Worm (Caenorhabditis elegans) whole organism, L4 larva: ENCODE data around the gene lron-7.

Source experiments
- F10B5.3 ChIP-seq: sonication (generic microtip); optimal IDR thresholded peaks from 2 replicates; lab custom pipeline; 2016; ENCODE audit warnings: mild to moderate bottlenecking, missing genetic modification characterization, missing compliant biosample characterization
- F37D6.2 ChIP-seq: sonication (generic microtip); optimal IDR thresholded peaks from 2 replicates; lab custom pipeline; 2016; ENCODE audit warnings: mild to moderate bottlenecking, missing genetic modification characterization, missing compliant biosample characterization
- F44E2.7 ChIP-seq: fragments of 200-800 bp; sonication (Bioruptor generic); IDR thresholded peaks from 2 replicates; pipeline ENCODE4 v2.1.2; 2022; ENCODE audit warnings: missing genetic modification characterization, missing compliant biosample characterization
- T26A8.4 ChIP-seq: fragments of 200-800 bp; sonication (Bioruptor generic); IDR thresholded peaks from 2 replicates; pipeline ENCODE4 v1.3.6; 2022; ENCODE audit warnings: missing genetic modification characterization, missing compliant biosample characterization
- Y75B8A.6 ChIP-seq: fragments of 200-800 bp; sonication (Bioruptor generic); IDR thresholded peaks from 2 replicates; pipeline ENCODE4 v1.3.6; 2022; ENCODE audit warnings: missing genetic modification reagents, missing genetic modification characterization, missing compliant biosample characterization
- aha-1 ChIP-seq: fragments of 150-350 bp; peaks from one replicate; lab custom pipeline; 2014; ENCODE audit warnings: missing biosample characterization, missing genetic modification characterization
- aly-2 ChIP-seq: sonication (generic microtip); optimal IDR thresholded peaks from 2 replicates; lab custom pipeline; 2018; ENCODE audit warnings: missing biosample characterization, missing genetic modification characterization
- ceh-20 ChIP-seq: fragments of 200-800 bp; sonication (Bioruptor generic); IDR thresholded peaks from 2 replicates; pipeline ENCODE4 v1.3.6; 2022; ENCODE audit warnings: missing genetic modification reagents, missing genetic modification characterization, missing compliant biosample characterization
- ceh-62 ChIP-seq: sonication (generic microtip); optimal IDR thresholded peaks from 2 replicates; lab custom pipeline; 2017; ENCODE audit warnings: missing biosample characterization, missing genetic modification characterization
- daf-16 ChIP-seq, 3 experiments: sonication (generic microtip); optimal IDR thresholded peaks; 2 replicates each; lab custom pipeline; 2016 to 2017; ENCODE audit warnings: missing genetic modification characterization in 3 of 3, missing genetic modification reagents in 3 of 3, mild to moderate bottlenecking in 2 of 3, missing compliant biosample characterization in 2 of 3, missing biosample characterization in 1 of 3, moderate library complexity in 1 of 3
- daf-19 ChIP-seq: fragments of 200-800 bp; sonication (Bioruptor generic); conservative IDR thresholded peaks from 2 replicates; pipeline ENCODE4 v1.3.6; 2022; ENCODE audit warnings: missing genetic modification characterization, missing compliant biosample characterization
- dmd-6 ChIP-seq: fragments of 200-800 bp; sonication (Bioruptor generic); IDR thresholded peaks from 2 replicates; pipeline ENCODE4 v1.3.6; 2022; ENCODE audit warnings: missing genetic modification reagents, missing genetic modification characterization, missing compliant biosample characterization
- dve-1 ChIP-seq: sonication (generic microtip); optimal IDR thresholded peaks from 2 replicates; lab custom pipeline; 2017; ENCODE audit warnings: antibody characterized with exemption, mild to moderate bottlenecking, missing genetic modification characterization, missing compliant biosample characterization; ENCODE audit not compliant: insufficient read depth
- fos-1 ChIP-seq: fragments of 150-350 bp; optimal IDR thresholded peaks from 2 replicates; lab custom pipeline; 2014; ENCODE audit warnings: missing biosample characterization, missing genetic modification characterization
- hlh-11 ChIP-seq: fragments of 200-800 bp; sonication (Bioruptor generic); optimal IDR thresholded peaks from 2 replicates; lab custom pipeline; 2018; ENCODE audit warnings: mild to moderate bottlenecking, missing genetic modification characterization, missing compliant biosample characterization
- hlh-30 ChIP-seq: sonication (generic microtip); optimal IDR thresholded peaks from 2 replicates; lab custom pipeline; 2017; ENCODE audit warnings: antibody characterized with exemption, mild to moderate bottlenecking, missing genetic modification characterization, missing compliant biosample characterization; ENCODE audit not compliant: insufficient read depth
- lin-15B ChIP-seq: fragments of 150-350 bp; sonication (generic microtip); optimal IDR thresholded peaks from 3 replicates; lab custom pipeline; 2014; ENCODE audit warnings: missing biosample characterization, missing genetic modification characterization
- lin-38 ChIP-seq: fragments of 200-800 bp; sonication (Bioruptor generic); IDR thresholded peaks from 2 replicates; pipeline ENCODE4 v1.3.6; 2022; ENCODE audit warnings: missing genetic modification reagents, missing genetic modification characterization, missing compliant biosample characterization
- lsy-2 ChIP-seq, 2 experiments: fragments of 150-350 bp in 1 of 2; sonication (generic microtip) in 1 of 2; optimal IDR thresholded peaks; 2 replicates each; lab custom pipeline; 2014 to 2017; ENCODE audit warnings: missing biosample characterization in 2 of 2, missing genetic modification characterization in 2 of 2
- mdl-1 ChIP-seq, 2 experiments: fragments of 150-350 bp in 1 of 2; sonication (generic microtip) in 1 of 2; optimal IDR thresholded peaks; 2 replicates each; lab custom pipeline; 2014 to 2017; ENCODE audit warnings: missing biosample characterization in 2 of 2, missing genetic modification characterization in 2 of 2
- mep-1 ChIP-seq: fragments of 150-350 bp; sonication (generic microtip); optimal IDR thresholded peaks from 3 replicates; lab custom pipeline; 2014; ENCODE audit warnings: missing biosample characterization, missing genetic modification characterization
- nhr-10 ChIP-seq: fragments of 150-350 bp; optimal IDR thresholded peaks from 2 replicates; lab custom pipeline; 2014; ENCODE audit warnings: missing biosample characterization, missing genetic modification characterization
- nhr-102 ChIP-seq: sonication (generic microtip); optimal IDR thresholded peaks from 2 replicates; lab custom pipeline; 2016; ENCODE audit warnings: mild to moderate bottlenecking, missing genetic modification characterization, moderate library complexity, missing compliant biosample characterization
- nhr-111 ChIP-seq: fragments of 200-800 bp; sonication (Bioruptor generic); optimal IDR thresholded peaks from 2 replicates; lab custom pipeline; 2018; ENCODE audit warnings: mild to moderate bottlenecking, missing genetic modification characterization, missing compliant biosample characterization
- nhr-28 ChIP-seq: fragments of 150-350 bp; optimal IDR thresholded peaks from 2 replicates; lab custom pipeline; 2014; ENCODE audit warnings: missing biosample characterization, missing genetic modification characterization
- nhr-48 ChIP-seq: sonication (generic microtip); optimal IDR thresholded peaks from 2 replicates; lab custom pipeline; 2016; ENCODE audit warnings: mild to moderate bottlenecking, missing genetic modification characterization, missing compliant biosample characterization
- nhr-77 ChIP-seq: fragments of 150-350 bp; optimal IDR thresholded peaks from 2 replicates; lab custom pipeline; 2014; ENCODE audit warnings: missing biosample characterization, missing genetic modification characterization
- pha-4 ChIP-seq, 2 experiments: fragments of 150-350 bp in 1 of 2; fragments of 200-800 bp in 1 of 2; sonication (Bioruptor generic) in 1 of 2; IDR thresholded peaks in 1 of 2; optimal IDR thresholded peaks in 1 of 2; 2 replicates each; pipeline versions ENCODE4 v1.3.6 to Lab custom; 2014 to 2022; ENCODE audit warnings: missing genetic modification characterization in 2 of 2, missing genetic modification reagents in 2 of 2, missing biosample characterization in 1 of 2, missing compliant biosample characterization in 1 of 2
- php-3 ChIP-seq: fragments of 200-800 bp; sonication (Bioruptor generic); IDR thresholded peaks from 2 replicates; pipeline ENCODE4 v1.3.6; 2022; ENCODE audit warnings: missing genetic modification reagents, missing genetic modification characterization, missing compliant biosample characterization
- pqm-1 ChIP-seq: sonication (generic microtip); optimal IDR thresholded peaks from 2 replicates; lab custom pipeline; 2017; ENCODE audit warnings: missing biosample characterization, missing genetic modification characterization
- sdz-12 ChIP-seq: fragments of 200-800 bp; sonication (Bioruptor generic); optimal IDR thresholded peaks from 2 replicates; lab custom pipeline; 2018; ENCODE audit warnings: mild to moderate bottlenecking, missing genetic modification characterization, missing compliant biosample characterization
- skn-1 ChIP-seq: fragments of 150-350 bp; optimal IDR thresholded peaks from 2 replicates; lab custom pipeline; 2014; ENCODE audit warnings: missing biosample characterization, missing genetic modification characterization
- spr-1 ChIP-seq: sonication (generic microtip); optimal IDR thresholded peaks from 2 replicates; lab custom pipeline; 2016; ENCODE audit warnings: mild to moderate bottlenecking, missing genetic modification characterization, missing compliant biosample characterization
- tra-1 ChIP-seq: fragments of 200-800 bp; sonication (Bioruptor generic); IDR thresholded peaks from 2 replicates; pipeline ENCODE4 v1.3.6; 2022; ENCODE audit warnings: missing genetic modification reagents, missing genetic modification characterization, missing compliant biosample characterization
- unc-39 ChIP-seq: sonication (generic microtip); optimal IDR thresholded peaks from 2 replicates; lab custom pipeline; 2017; ENCODE audit warnings: missing biosample characterization, missing genetic modification characterization
- unc-62 ChIP-seq, 3 experiments: fragments of 150-350 bp in 1 of 3; sonication (generic microtip); optimal IDR thresholded peaks in 2 of 3; peaks in 1 of 3; 1 replicate in 1 of 3; 2 replicates in 2 of 3; lab custom pipeline; 2014 to 2017; ENCODE audit warnings: missing biosample characterization in 3 of 3, missing genetic modification characterization in 3 of 3, missing genetic modification reagents in 3 of 3, missing genotype in 1 of 3
- zag-1 ChIP-seq: fragments of 150-350 bp; optimal IDR thresholded peaks from 2 replicates; lab custom pipeline; 2014; ENCODE audit warnings: missing biosample characterization, missing genetic modification characterization
- zip-11 ChIP-seq: fragments of 200-800 bp; sonication (Bioruptor generic); IDR thresholded peaks from 2 replicates; pipeline ENCODE4 v1.3.6; 2022; ENCODE audit warnings: missing genetic modification characterization, missing compliant biosample characterization

lron-7 gene

ce11 chrX:7306434-7306833, 14.5 kb downstream of the lron-7 start (continued):
- TF ChIP-seq nhr-48 (tag; lab: Kevin White, UChicago) (no peak), mdl-1 (tag; optimal IDR thresholded peaks at IDR 0.05; lab: Kevin White, UChicago) (peak; percentile 31 to 60), skn-1 (tag; lab: Kevin White, UChicago) (no peak), unc-39 (tag; lab: Kevin White, UChicago) (no peak), ceh-20 (0 out of 2 replicates have a peak, but pooled peaks have one; percentile 50)

DNA sequence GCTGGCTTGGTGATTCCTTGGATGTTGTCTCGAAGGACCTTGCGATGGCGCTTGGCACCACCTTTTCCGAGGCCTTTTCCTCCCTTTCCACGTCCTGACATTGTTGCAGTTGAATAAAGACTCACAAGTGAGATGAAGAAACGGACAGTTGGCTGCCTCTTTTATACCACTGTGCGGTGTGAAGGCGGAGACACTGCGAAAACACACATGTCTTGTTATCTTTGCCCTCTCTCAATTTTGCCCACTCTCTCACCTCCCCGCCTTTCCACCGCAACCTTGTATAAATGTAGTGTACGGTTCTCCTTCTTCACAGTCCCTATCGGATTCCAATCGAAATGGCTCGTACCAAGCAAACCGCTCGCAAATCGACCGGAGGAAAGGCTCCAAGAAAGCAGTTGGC, 17.8 kb downstream of the lron-7 start, which contains the start of the genes his-38 and his-40:
Gene his-38 (minus strand): TSS at position 101 of the 400 bp plus-strand sequence.
Gene his-40 (plus strand): TSS at position 336 of the 400 bp plus-strand sequence.
- TF ChIP-seq zip-11 (GFP tag; lab: Robert Waterston, UW): no peak
- no peak for TF ChIP-seq daf-16 (GFP tag; optimal IDR thresholded peaks at IDR 0.05; lab: Kevin White, UChicago)
- peak; percentile 22 for TF ChIP-seq daf-16 (tag; optimal IDR thresholded peaks at IDR 0.05; lab: Kevin White, UChicago)

ce11 chrX:7311870-7312269, 19.9 kb downstream of the lron-7 start:
- no peak for TF ChIP-seq spr-1 (tag; lab: Kevin White, UChicago)
- no peak for TF ChIP-seq lin-15B (tag; lab: Kevin White, UChicago)
- TF ChIP-seq fos-1: no peak
- no peak for TF ChIP-seq nhr-10 (tag; lab: Kevin White, UChicago)
- TF ChIP-seq F44E2.7 (GFP tag; lab: Robert Waterston, UW): no peak
- no peak for TF ChIP-seq pqm-1 (tag; lab: Kevin White, UChicago)
- no peak for TF ChIP-seq unc-62 (GFP tag; optimal IDR thresholded peaks at IDR 0.05 in 1 of 2; lab: Kevin White, UChicago)
- TF ChIP-seq unc-62 (tag; optimal IDR thresholded peaks at IDR 0.05; lab: Kevin White, UChicago): no peak
- no peak for TF ChIP-seq F10B5.3 (tag; lab: Kevin White, UChicago)
- TF ChIP-seq Y75B8A.6 (GFP tag; lab: Robert Waterston, UW): no peak
- no peak for TF ChIP-seq sdz-12
- TF ChIP-seq, all 104 proteins: peak for 0

- TF ChIP-seq aly-2 (tag; lab: Kevin White, UChicago): no peak
- peak in 1 of 2 experiments; percentile 93 for TF ChIP-seq unc-62 (GFP tag; optimal IDR thresholded peaks at IDR 0.05 in 1 of 2; lab: Kevin White, UChicago)
- no peak for TF ChIP-seq unc-62 (tag; optimal IDR thresholded peaks at IDR 0.05; lab: Kevin White, UChicago)
Measured at ce11 chrX:7313236-7313635, 21.3 kb downstream of the lron-7 start.

DNA sequence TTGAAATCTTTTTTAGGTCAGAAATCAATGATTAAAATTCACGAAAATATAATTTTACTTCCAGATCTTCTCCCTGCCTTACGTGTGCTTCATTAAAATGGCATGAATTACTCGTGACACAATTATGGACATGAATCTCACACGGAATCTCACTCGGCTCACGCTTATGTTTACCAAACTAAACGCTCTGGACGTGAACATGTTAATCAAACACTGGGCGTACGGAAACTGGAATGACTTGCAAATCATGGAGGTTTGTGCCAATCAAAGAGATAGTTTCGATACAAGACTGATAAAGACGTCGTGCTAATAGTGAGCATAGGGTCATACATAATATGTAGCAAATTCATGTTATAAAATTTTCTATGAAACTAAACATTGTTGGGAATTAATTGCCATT, 22.6 kb downstream of the lron-7 start:
- TF ChIP-seq ceh-20 (no peak), dmd-6 (peak; percentile 22; the same call in 1 of the 2 replicates), fos-1 (no peak), zag-1 (no peak), hlh-30 (tag; lab: Kevin White, UChicago) (peak; percentile 30), mep-1 (tag; lab: Kevin White, UChicago) (peak; percentile 20), hlh-11 (tag; lab: Kevin White, UChicago) (peak; percentile 29), daf-16 (GFP tag; optimal IDR thresholded peaks at IDR 0.05; lab: Kevin White, UChicago) (no peak), daf-16 (tag; optimal IDR thresholded peaks at IDR 0.05; lab: Kevin White, UChicago) (peak; percentile 36), pqm-1 (tag; lab: Kevin White, UChicago) (peak; percentile 25), dve-1 (peak; percentile 57), F37D6.2 (no peak), nhr-102 (tag; lab: Kevin White, UChicago) (peak; percentile 3)

ce11 chrX:7315329-7315728, 23.4 kb downstream of the lron-7 start, which contains the start of gene spp-3:
Gene spp-3 (minus strand): TSS chrX:7315353.
- TF ChIP-seq F44E2.7 (GFP tag; lab: Robert Waterston, UW) (no peak), php-3 (GFP tag; lab: Robert Waterston, UW) (peak; percentile 89), hlh-30 (tag; lab: Kevin White, UChicago) (peak; percentile 54), T26A8.4 (GFP tag; lab: Robert Waterston, UW) (0 out of 2 replicates have a peak, but pooled peaks have one; percentile 44), lsy-2 (tag; optimal IDR thresholded peaks at IDR 0.05; lab: Kevin White, UChicago) (peak in 1 of 2 experiments; percentile 67), ceh-62 (no peak), pqm-1 (tag; lab: Kevin White, UChicago) (peak; percentile 90), pha-4 (GFP tag; IDR thresholded peaks at IDR 0.05; lab: Robert Waterston, UW) (no peak), pha-4 (tag; optimal IDR thresholded peaks at IDR 0.05; lab: Kevin White, UChicago) (no peak), nhr-28 (tag; lab: Kevin White, UChicago) (peak; percentile 79), nhr-77 (tag; lab: Kevin White, UChicago) (peak; percentile 39), tra-1 (GFP tag; lab: Robert Waterston, UW) (0 out of 2 replicates have a peak, but pooled peaks have one; percentile 45), daf-19 (GFP tag; lab: Robert Waterston, UW) (no peak), lin-38 (GFP tag; lab: Robert Waterston, UW) (no peak), daf-16 (GFP tag; optimal IDR thresholded peaks at IDR 0.05; lab: Kevin White, UChicago) (peak in 1 of 2 experiments; percentile 43), daf-16 (tag; optimal IDR thresholded peaks at IDR 0.05; lab: Kevin White, UChicago) (peak; percentile 90), aha-1 (tag; lab: Kevin White, UChicago) (peak; percentile 15), nhr-48 (tag; lab: Kevin White, UChicago) (peak; percentile 43), nhr-111 (GFP tag; lab: Kevin White, UChicago) (no peak), dmd-6 (peak; percentile 89), skn-1 (tag; lab: Kevin White, UChicago) (no peak)
